Worm (Caenorhabditis elegans): Measurements from ENCODE around the gene R05F9.7.
"Not testable (repeated sequence)": the region's sequence is repeated elsewhere in the genome, so short reads cannot be mapped to it uniquely, and the experiment has no call there.

R05F9.7 gene

ce11 chrII:4858906-4859411 lies 27.1 kb upstream of the R05F9.7 start:
- TF ChIP-seq cebp-1 (GFP tag; IDR thresholded peaks at IDR 0.05) (no peak), cebp-1 (tag; optimal IDR thresholded peaks at IDR 0.05) (peak; percentile 52), ceh-91 (GFP tag; IDR thresholded peaks at IDR 0.05) (no peak), nfya-1 (tag; optimal IDR thresholded peaks at IDR 0.05; ENCODE audit: borderline replicate concordance, insufficient read depth) (no peak), Y53G8AR.9 (GFP tag; conservative IDR thresholded peaks at IDR 0.05) (0 out of 2 replicates have a peak, but pooled peaks have one; percentile 14), pbrm-1 (GFP tag; IDR thresholded peaks at IDR 0.05) (no peak), hlh-26 (GFP tag; conservative IDR thresholded peaks at IDR 0.05) (no peak), ztf-18 (tag; optimal IDR thresholded peaks at IDR 0.05) (peak; percentile 20), lin-35 (GFP tag; optimal IDR thresholded peaks at IDR 0.05) (no peak)

ce11 chrII:4860260-4860659 lies 25.8 kb upstream of the R05F9.7 start, which contains the start of the genes nspd-5 and F11G11.4:
TSS of gene nspd-5 (minus strand) at chrII:4860360.
TSS of gene F11G11.4 (plus strand) at chrII:4860594.
- not testable (repeated sequence) for TF ChIP-seq K11D2.4 (GFP tag; IDR thresholded peaks at IDR 0.05); madf-10 (tag; optimal IDR thresholded peaks at IDR 0.05); ztf-18 (tag; optimal IDR thresholded peaks at IDR 0.05)

ce11 chrII:4863357-4863756 lies 22.7 kb upstream of the R05F9.7 start, which contains the start of the genes mpst-4 and F11G11.14:
TSS of gene mpst-4 (minus strand) at chrII:4863457.
TSS of gene F11G11.14 (plus strand) at chrII:4863681.
- TF ChIP-seq xnd-1 (tag; optimal IDR thresholded peaks at IDR 0.05) (no peak), efl-1 (GFP tag; optimal IDR thresholded peaks at IDR 0.05) (no peak), ztf-22 (GFP tag; optimal IDR thresholded peaks at IDR 0.05) (no peak), cebp-1 (GFP tag; IDR thresholded peaks at IDR 0.05) (no peak), cebp-1 (tag; optimal IDR thresholded peaks at IDR 0.05) (no peak), lin-54 (GFP tag; optimal IDR thresholded peaks at IDR 0.05) (no peak), B0035.1 (tag; optimal IDR thresholded peaks at IDR 0.05) (no peak), B0019.2 (GFP tag; conservative IDR thresholded peaks at IDR 0.05) (no peak), madf-8 (GFP tag; conservative IDR thresholded peaks at IDR 0.05) (no peak), hsf-1 (GFP tag; IDR thresholded peaks at IDR 0.05) (no peak), nhr-80 (tag; optimal IDR thresholded peaks at IDR 0.05) (no peak), rcor-1 (GFP tag; IDR thresholded peaks at IDR 0.05) (no peak), tbp1 (GFP tag; optimal IDR thresholded peaks at IDR 0.05) (no peak), ama-1 (optimal IDR thresholded peaks at IDR 0.05) (no peak), ama-1 (GFP tag; optimal IDR thresholded peaks at IDR 0.05) (no peak), mcd-1 (GFP tag; IDR thresholded peaks at IDR 0.05) (no peak), pha-4 (tag; optimal IDR thresholded peaks at IDR 0.05) (no peak), F57A8.1 (GFP tag; optimal IDR thresholded peaks at IDR 0.05) (no peak), dox-1 (GFP tag; IDR thresholded peaks at IDR 0.05) (no peak), madf-6 (GFP tag; IDR thresholded peaks at IDR 0.05) (no peak), cebp-2 (GFP tag; IDR thresholded peaks at IDR 0.05) (no peak)

- TF ChIP-seq atf-7 (tag; optimal IDR thresholded peaks at IDR 0.05) (no peak), hmg-20 (GFP tag; IDR thresholded peaks at IDR 0.05) (no peak), C06A6.2 (GFP tag; conservative IDR thresholded peaks at IDR 0.05) (no peak), T07F8.4 (tag; optimal IDR thresholded peaks at IDR 0.05) (no peak), F52B5.7 (tag; optimal IDR thresholded peaks at IDR 0.05) (no peak)
These were observed 20.0 kb upstream of the R05F9.7 start for ce11 chrII:4866045-4866444.

Data from whole organism, young adult.